Fruit fly (Drosophila melanogaster): ENCODE measurements around the gene stg.

DNA sequence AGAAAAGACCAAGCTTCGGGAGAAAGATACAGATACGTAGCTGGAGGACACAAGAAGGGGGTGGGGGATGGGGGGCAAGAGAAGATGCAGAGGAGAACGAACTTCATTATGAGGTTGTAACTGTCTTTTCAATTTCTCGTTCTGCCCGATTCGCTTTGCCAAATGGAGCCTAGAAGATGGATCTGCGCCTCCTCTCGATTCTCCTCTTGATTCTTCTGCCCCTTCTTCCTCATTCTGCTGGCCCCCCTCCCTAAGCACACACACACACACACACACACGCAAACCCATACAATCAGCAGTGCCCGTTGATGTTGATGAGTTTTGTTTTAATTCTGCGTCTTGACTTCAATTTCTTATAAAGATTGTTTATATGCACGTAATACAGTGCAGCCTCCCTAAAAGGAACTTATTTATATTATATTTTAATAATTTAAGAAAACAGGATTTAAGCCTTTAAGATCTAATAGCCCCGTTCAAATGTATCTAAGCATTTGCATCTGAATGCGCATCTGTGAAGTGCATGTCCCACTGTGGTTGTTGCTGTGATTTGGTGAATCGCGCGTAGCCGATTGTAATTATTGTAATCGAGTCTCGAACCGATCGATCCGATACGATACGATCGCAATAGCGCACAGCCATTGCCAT lies 48.5 kb downstream of the stg start:
- TF ChIP-seq OdsH (GFP tag; optimal IDR thresholded peaks at IDR 0.05) (peak; percentile 82), psq (GFP tag; optimal IDR thresholded peaks at IDR 0.05) (peak; percentile 91), Dfd (GFP tag; optimal IDR thresholded peaks at IDR 0.05) (peak; percentile 55)
